Worm (Caenorhabditis elegans) whole organism, L4/young adult: Measurements from ENCODE around the gene F19C7.8.

ENCODE experiments used
- W03F9.2 ChIP-seq: fragments of 150-350 bp; optimal IDR thresholded peaks from 2 replicates; lab custom pipeline; 2014; ENCODE audit warnings: missing biosample characterization, missing genetic modification characterization
- dao-5 ChIP-seq: sonication (generic microtip); optimal IDR thresholded peaks from 2 replicates; lab custom pipeline; 2016; ENCODE audit warnings: missing genotype, missing genetic modification characterization, moderate library complexity, missing compliant biosample characterization
- him-1 ChIP-seq: sonication (generic microtip); optimal IDR thresholded peaks from 2 replicates; lab custom pipeline; 2016; ENCODE audit warnings: missing genotype, missing genetic modification reagents, missing genetic modification characterization, missing compliant biosample characterization

Gene F19C7.8

ce11 chrIV:4574051-4574450 lies 63.8 kb downstream of the F19C7.8 start:
- TF ChIP-seq him-1 (no peak), dao-5 (tag; lab: Kevin White, UChicago) (no peak), W03F9.2 (tag; lab: Kevin White, UChicago) (no peak)

- no peak for TF ChIP-seq dao-5 (tag; lab: Kevin White, UChicago)
- TF ChIP-seq W03F9.2 (tag; lab: Kevin White, UChicago): no peak
- peak; percentile 62 for TF ChIP-seq him-1
Measured at ce11 chrIV:4570599-4570998, 67.3 kb downstream of the F19C7.8 start.

- no peak for TF ChIP-seq dao-5 (tag; lab: Kevin White, UChicago)
- TF ChIP-seq W03F9.2 (tag; lab: Kevin White, UChicago): no peak
- TF ChIP-seq him-1: no peak
Measured at ce11 chrIV:4568402-4568891, 69.4 kb downstream of the F19C7.8 start, which contains the start of gene F28E10.1. Gene F28E10.1 (plus strand): TSS chrIV:4568841.

ce11 chrIV:4567343-4567742 lies 70.6 kb downstream of the F19C7.8 start, which contains the start of gene F28E10.4:
Gene F28E10.4 (minus strand): TSS chrIV:4567443.
- TF ChIP-seq W03F9.2 (tag; lab: Kevin White, UChicago) (no peak), him-1 (no peak), dao-5 (tag; lab: Kevin White, UChicago) (no peak)

- TF ChIP-seq him-1 (no peak), dao-5 (tag; lab: Kevin White, UChicago) (no peak)
Measured at ce11 chrIV:4565882-4566281, 72.0 kb downstream of the F19C7.8 start.

DNA sequence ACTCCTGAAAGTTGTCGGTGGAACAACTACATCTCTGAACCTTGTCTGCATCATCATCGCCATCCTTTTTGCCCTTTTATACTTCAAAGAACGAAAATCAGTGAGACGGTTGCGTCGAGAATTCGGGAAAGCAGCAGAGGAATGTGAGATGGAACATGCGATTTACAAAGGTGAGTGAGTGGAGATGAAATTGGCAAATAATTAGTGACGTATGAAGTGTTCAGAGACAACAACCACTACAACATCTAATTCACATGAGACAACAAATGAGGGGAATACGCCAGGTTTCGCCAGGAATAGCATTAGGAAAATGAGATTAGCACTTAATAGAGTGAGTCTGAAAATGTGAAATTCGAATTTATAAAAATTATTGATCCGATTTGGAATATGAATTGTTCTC lies 73.4 kb downstream of the F19C7.8 start:
- TF ChIP-seq dao-5 (tag; lab: Kevin White, UChicago) (no peak), W03F9.2 (tag; lab: Kevin White, UChicago) (no peak), him-1 (no peak)

DNA sequence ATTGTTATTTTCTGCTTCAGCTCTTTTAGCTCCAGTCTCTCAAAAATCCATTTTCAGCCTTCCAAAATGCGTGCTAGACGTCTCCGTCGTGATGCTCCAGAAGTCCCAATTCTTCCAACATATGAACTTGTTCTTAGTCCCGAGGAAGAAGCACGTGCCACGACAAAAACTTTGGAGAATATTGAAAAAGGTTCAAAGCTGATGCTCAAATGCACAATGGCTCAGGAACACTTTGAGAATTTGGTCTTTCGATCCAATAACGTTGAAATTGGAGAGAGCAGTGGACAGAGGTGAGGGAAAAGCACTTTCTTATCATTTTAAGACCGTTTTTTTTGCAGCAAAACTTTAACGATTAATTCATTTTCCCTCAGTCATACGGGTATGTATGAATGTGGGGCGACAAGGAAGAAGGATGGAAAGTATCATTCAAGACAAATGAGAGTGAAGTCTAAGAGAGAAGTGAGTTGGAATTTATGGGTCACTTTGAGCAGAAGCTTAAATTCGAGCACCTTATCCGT lies 75.2 kb downstream of the F19C7.8 start, which contains the start of gene igeg-1:
Gene igeg-1 (plus strand): TSS at position 51 of the 518 bp plus-strand sequence.
- TF ChIP-seq W03F9.2 (tag; lab: Kevin White, UChicago) (no peak), him-1 (no peak), dao-5 (tag; lab: Kevin White, UChicago) (no peak)
